Worm (Caenorhabditis elegans) whole organism, L2 larva: ENCODE measurements around the gene nspg-9.

ENCODE experiments used
- C34F6.9 ChIP-seq: fragments of 150-350 bp; optimal IDR thresholded peaks from 2 replicates; lab custom pipeline; 2014; ENCODE audit warnings: missing biosample characterization, missing genetic modification characterization
- F13H6.1 ChIP-seq: sonication (generic microtip); optimal IDR thresholded peaks from 2 replicates; lab custom pipeline; 2016; ENCODE audit warnings: missing genetic modification characterization, missing compliant biosample characterization
- R02D3.7 ChIP-seq: fragments of 150-350 bp; optimal IDR thresholded peaks from 2 replicates; lab custom pipeline; 2014; ENCODE audit warnings: missing biosample characterization, missing genetic modification characterization
- Y55F3AM.14 ChIP-seq: fragments of 200-800 bp; sonication (Bioruptor generic); optimal IDR thresholded peaks from 2 replicates; lab custom pipeline; 2018; ENCODE audit warnings: mild to moderate bottlenecking, missing genetic modification characterization, missing compliant biosample characterization
- ZK546.5 ChIP-seq: sonication (generic microtip); optimal IDR thresholded peaks from 2 replicates; lab custom pipeline; 2017; ENCODE audit warnings: missing biosample characterization, missing genetic modification characterization
- alr-1 ChIP-seq: fragments of 150-350 bp; optimal IDR thresholded peaks from 2 replicates; lab custom pipeline; 2014; ENCODE audit warnings: missing biosample characterization, missing genetic modification characterization
- aly-2 ChIP-seq: fragments of 150-350 bp; optimal IDR thresholded peaks from 2 replicates; lab custom pipeline; 2014; ENCODE audit warnings: missing biosample characterization, missing genetic modification characterization
- ama-1 ChIP-seq: fragments of 150-350 bp; optimal IDR thresholded peaks from 2 replicates; lab custom pipeline; 2018; ENCODE audit warnings: inconsistent platforms
- blmp-1 ChIP-seq: sonication (generic microtip); optimal IDR thresholded peaks from 2 replicates; lab custom pipeline; 2017; ENCODE audit warnings: missing genetic modification characterization, mild to moderate bottlenecking, missing compliant biosample characterization, antibody characterized with exemption, moderate library complexity; ENCODE audit not compliant: insufficient read depth
- ceh-16 ChIP-seq: fragments of 150-350 bp; optimal IDR thresholded peaks from 2 replicates; lab custom pipeline; 2014; ENCODE audit warnings: missing biosample characterization, missing genetic modification characterization
- ceh-82 ChIP-seq: fragments of 150-350 bp; optimal IDR thresholded peaks from 2 replicates; lab custom pipeline; 2014; ENCODE audit warnings: missing biosample characterization, missing genetic modification characterization
- crh-2 ChIP-seq: sonication (generic microtip); optimal IDR thresholded peaks from 2 replicates; lab custom pipeline; 2017; ENCODE audit warnings: missing biosample characterization, missing genetic modification characterization
- dmd-4 ChIP-seq: sonication (generic microtip); optimal IDR thresholded peaks from 2 replicates; lab custom pipeline; 2017; ENCODE audit warnings: missing biosample characterization, missing genetic modification characterization
- egl-27 ChIP-seq: sonication (generic microtip); optimal IDR thresholded peaks from 3 replicates; lab custom pipeline; 2017; ENCODE audit warnings: missing biosample characterization, missing genetic modification reagents, missing genetic modification characterization
- elt-1 ChIP-seq: fragments of 150-350 bp; optimal IDR thresholded peaks from 2 replicates; lab custom pipeline; 2014; ENCODE audit warnings: missing biosample characterization, missing genetic modification characterization
- elt-3 ChIP-seq: sonication (generic microtip); optimal IDR thresholded peaks from 2 replicates; lab custom pipeline; 2017; ENCODE audit warnings: missing biosample characterization, missing genetic modification characterization
- fos-1 ChIP-seq: fragments of 150-350 bp; optimal IDR thresholded peaks from 2 replicates; lab custom pipeline; 2014; ENCODE audit warnings: missing biosample characterization, missing genetic modification characterization
- gmeb-1 ChIP-seq: fragments of 150-350 bp; optimal IDR thresholded peaks from 2 replicates; lab custom pipeline; 2014; ENCODE audit warnings: missing biosample characterization, missing genetic modification characterization
- lin-11 ChIP-seq: fragments of 150-350 bp; sonication (generic microtip); optimal IDR thresholded peaks from 2 replicates; lab custom pipeline; 2014; ENCODE audit warnings: missing biosample characterization, missing genetic modification characterization, inconsistent platforms, mixed read lengths
- lin-13 ChIP-seq: fragments of 150-350 bp; optimal IDR thresholded peaks from 2 replicates; lab custom pipeline; 2014; ENCODE audit warnings: missing biosample characterization, missing genetic modification reagents, missing genetic modification characterization
- lin-39 ChIP-seq: fragments of 150-350 bp; optimal IDR thresholded peaks from 2 replicates; lab custom pipeline; 2014; ENCODE audit warnings: missing biosample characterization, missing genetic modification reagents, missing genetic modification characterization
- lsy-2 ChIP-seq, 2 experiments: fragments of 150-350 bp in 1 of 2; sonication (generic microtip) in 1 of 2; optimal IDR thresholded peaks; 2 replicates each; lab custom pipeline; 2014 to 2017; ENCODE audit warnings: missing biosample characterization in 2 of 2, missing genetic modification characterization in 2 of 2
- mab-5 ChIP-seq: fragments of 150-350 bp; optimal IDR thresholded peaks from 2 replicates; lab custom pipeline; 2014; ENCODE audit warnings: missing biosample characterization, missing genetic modification characterization
- mbf-1 ChIP-seq: sonication (generic microtip); optimal IDR thresholded peaks from 2 replicates; lab custom pipeline; 2017; ENCODE audit warnings: missing biosample characterization, missing genetic modification characterization
- mdl-1 ChIP-seq, 2 experiments: fragments of 150-350 bp in 1 of 2; sonication (generic microtip) in 1 of 2; optimal IDR thresholded peaks; 2 replicates each; lab custom pipeline; 2017; ENCODE audit warnings: missing biosample characterization in 2 of 2, missing genetic modification characterization in 2 of 2
- nhr-10 ChIP-seq: sonication (generic microtip); optimal IDR thresholded peaks from 2 replicates; lab custom pipeline; 2017; ENCODE audit warnings: missing biosample characterization, missing genetic modification characterization
- nhr-11 ChIP-seq: fragments of 150-350 bp; optimal IDR thresholded peaks from 2 replicates; lab custom pipeline; 2014; ENCODE audit warnings: missing biosample characterization, missing genetic modification characterization
- nhr-12 ChIP-seq: fragments of 150-350 bp; optimal IDR thresholded peaks from 2 replicates; lab custom pipeline; 2014; ENCODE audit warnings: missing biosample characterization, missing genetic modification characterization
- nhr-129 ChIP-seq: fragments of 150-350 bp; optimal IDR thresholded peaks from 2 replicates; lab custom pipeline; 2014; ENCODE audit warnings: missing biosample characterization, missing genetic modification characterization
- nhr-21 ChIP-seq: fragments of 150-350 bp; optimal IDR thresholded peaks from 2 replicates; lab custom pipeline; 2014; ENCODE audit warnings: missing biosample characterization, missing genetic modification characterization
- nhr-23 ChIP-seq: fragments of 150-350 bp; optimal IDR thresholded peaks from 2 replicates; lab custom pipeline; 2014; ENCODE audit warnings: missing biosample characterization, missing genetic modification reagents, missing genetic modification characterization
- nhr-237 ChIP-seq: fragments of 150-350 bp; optimal IDR thresholded peaks from 2 replicates; lab custom pipeline; 2014; ENCODE audit warnings: missing biosample characterization, missing genetic modification characterization
- nhr-25 ChIP-seq: fragments of 150-350 bp; sonication (generic microtip); optimal IDR thresholded peaks from 3 replicates; lab custom pipeline; 2014; ENCODE audit warnings: missing biosample characterization, missing genetic modification characterization
- nhr-6 ChIP-seq: fragments of 150-350 bp; optimal IDR thresholded peaks from 2 replicates; lab custom pipeline; 2014; ENCODE audit warnings: missing biosample characterization, missing genetic modification characterization
- nhr-77 ChIP-seq: fragments of 150-350 bp; optimal IDR thresholded peaks from 2 replicates; lab custom pipeline; 2014; ENCODE audit warnings: missing biosample characterization, missing genetic modification characterization
- peb-1 ChIP-seq: fragments of 150-350 bp; optimal IDR thresholded peaks from 2 replicates; lab custom pipeline; 2014; ENCODE audit warnings: missing biosample characterization, missing genetic modification characterization
- sem-4 ChIP-seq: fragments of 150-350 bp; optimal IDR thresholded peaks from 2 replicates; lab custom pipeline; 2014; ENCODE audit warnings: missing biosample characterization, missing genetic modification reagents, missing genetic modification characterization
- skn-1 ChIP-seq: sonication (generic microtip); optimal IDR thresholded peaks from 2 replicates; lab custom pipeline; 2017; ENCODE audit warnings: missing biosample characterization, missing genetic modification characterization
- sma-3 ChIP-seq: sonication (generic microtip); optimal IDR thresholded peaks from 2 replicates; lab custom pipeline; 2016; ENCODE audit warnings: missing genetic modification reagents, missing genetic modification characterization, missing compliant biosample characterization
- sma-9 ChIP-seq, 2 experiments: fragments of 150-350 bp in 1 of 2; sonication (generic microtip) in 1 of 2; optimal IDR thresholded peaks; 2 replicates each; lab custom pipeline; 2014 to 2016; ENCODE audit warnings: missing genetic modification characterization in 2 of 2, mild to moderate bottlenecking in 1 of 2, missing biosample characterization in 1 of 2, missing compliant biosample characterization in 1 of 2, missing genetic modification reagents in 1 of 2, moderate library complexity in 1 of 2
- snpc-4 ChIP-seq: fragments of 150-350 bp; optimal IDR thresholded peaks from 2 replicates; lab custom pipeline; 2014; ENCODE audit warnings: missing biosample characterization, missing genetic modification characterization
- unc-39 ChIP-seq: fragments of 150-350 bp; optimal IDR thresholded peaks from 2 replicates; lab custom pipeline; 2014; ENCODE audit warnings: missing biosample characterization, missing genetic modification characterization
- unc-55 ChIP-seq: fragments of 150-350 bp; sonication (generic microtip); optimal IDR thresholded peaks from 3 replicates; lab custom pipeline; 2014; ENCODE audit warnings: missing biosample characterization, missing genetic modification reagents, missing genetic modification characterization
- unc-62 ChIP-seq: fragments of 150-350 bp; optimal IDR thresholded peaks from 2 replicates; lab custom pipeline; 2014; ENCODE audit warnings: missing biosample characterization, missing genetic modification reagents, missing genetic modification characterization
- zag-1 ChIP-seq: fragments of 150-350 bp; optimal IDR thresholded peaks from 2 replicates; lab custom pipeline; 2014; ENCODE audit warnings: missing biosample characterization, missing genetic modification characterization
- ztf-1 ChIP-seq: fragments of 200-800 bp; sonication (Bioruptor generic); conservative IDR thresholded peaks from 2 replicates; pipeline ENCODE4 v1.3.6; 2022; ENCODE audit warnings: missing genetic modification characterization, missing compliant biosample characterization
- ztf-11 ChIP-seq: sonication (generic microtip); optimal IDR thresholded peaks from 2 replicates; lab custom pipeline; 2017; ENCODE audit warnings: missing biosample characterization, missing genetic modification characterization
- ztf-4 ChIP-seq: fragments of 150-350 bp; optimal IDR thresholded peaks from 2 replicates; lab custom pipeline; 2014; ENCODE audit warnings: missing biosample characterization, missing genetic modification characterization

Gene nspg-9

DNA sequence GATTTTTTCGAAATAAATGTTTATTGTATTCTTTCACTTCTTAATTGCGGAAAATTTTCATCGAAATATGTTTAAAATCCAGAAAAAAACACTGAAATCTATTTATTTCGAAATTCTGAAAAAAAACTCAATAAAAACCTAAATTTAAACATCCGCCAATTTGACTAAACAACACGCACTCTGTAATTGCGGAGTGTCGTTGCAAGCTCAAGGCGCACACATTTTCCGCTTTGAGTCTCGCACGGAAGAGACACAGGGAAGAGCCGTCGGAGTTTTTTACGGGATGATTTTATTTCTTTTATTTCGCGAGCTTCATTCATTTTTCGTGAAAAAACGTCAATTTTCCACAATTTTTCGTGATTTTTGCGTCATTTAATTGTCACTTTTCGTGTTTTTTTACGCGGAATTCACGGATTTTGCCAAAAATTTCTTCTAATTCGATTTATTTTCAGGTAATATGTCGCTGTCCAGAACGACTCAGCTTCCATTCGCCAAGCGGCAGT is 7.4 kb downstream of the nspg-9 start, which contains the start of gene dld-1:
Gene dld-1 (plus strand): TSS at position 453 of the 503 bp plus-strand sequence.
- TF ChIP-seq ceh-82: peak; percentile 93
- peak; percentile 96 for TF ChIP-seq nhr-25 (tag; lab: Kevin White, UChicago)
- TF ChIP-seq nhr-10: peak; percentile 15
- peak; percentile 98 for TF ChIP-seq C34F6.9
- peak; percentile 98 for TF ChIP-seq lin-13
- TF ChIP-seq snpc-4 (tag; lab: Kevin White, UChicago): peak; percentile 92
- TF ChIP-seq nhr-23 (tag; lab: Kevin White, UChicago): no peak
- TF ChIP-seq R02D3.7 (tag; lab: Kevin White, UChicago): peak; percentile 98
- TF ChIP-seq mbf-1 (tag; lab: Kevin White, UChicago): no peak
- TF ChIP-seq sma-3: peak; percentile 95
- peak; percentile 95 for TF ChIP-seq sem-4 (tag; lab: Kevin White, UChicago)
- TF ChIP-seq nhr-21 (tag; lab: Kevin White, UChicago): peak; percentile 96
- TF ChIP-seq blmp-1: peak; percentile 72
- peak; percentile 14 for TF ChIP-seq lin-39
- peak; percentile 92 to 98 for TF ChIP-seq lsy-2 (tag; optimal IDR thresholded peaks at IDR 0.05; lab: Kevin White, UChicago)
- TF ChIP-seq lin-11 (tag; lab: Kevin White, UChicago): peak; percentile 98
- TF ChIP-seq egl-27 (tag; lab: Kevin White, UChicago): peak; percentile 97
- peak; percentile 96 for TF ChIP-seq sma-9 (GFP tag; optimal IDR thresholded peaks at IDR 0.05; lab: Kevin White, UChicago)
- no peak for TF ChIP-seq sma-9 (tag; optimal IDR thresholded peaks at IDR 0.05; lab: Kevin White, UChicago)
- TF ChIP-seq alr-1 (tag; lab: Kevin White, UChicago): no peak
- TF ChIP-seq ztf-1 (GFP tag; lab: Robert Waterston, UW): no peak
- peak; percentile 93 for TF ChIP-seq F13H6.1 (tag; lab: Kevin White, UChicago)
- TF ChIP-seq aly-2 (tag; lab: Kevin White, UChicago): no peak
- TF ChIP-seq fos-1 (tag; lab: Kevin White, UChicago): peak; percentile 90
- peak; percentile 100 for TF ChIP-seq nhr-129 (tag; lab: Kevin White, UChicago)
- TF ChIP-seq skn-1: peak; percentile 63
- peak; percentile 21 for TF ChIP-seq unc-62
- peak; percentile 94 for TF ChIP-seq nhr-6 (tag; lab: Kevin White, UChicago)
- TF ChIP-seq ceh-16: peak; percentile 79
- TF ChIP-seq mab-5 (tag; lab: Kevin White, UChicago): peak; percentile 97
- TF ChIP-seq mdl-1 (tag; optimal IDR thresholded peaks at IDR 0.05; lab: Kevin White, UChicago): peak; percentile 48 to 73
- TF ChIP-seq nhr-77 (tag; lab: Kevin White, UChicago): peak; percentile 75
- TF ChIP-seq ztf-11 (tag; lab: Kevin White, UChicago): no peak
- peak; percentile 88 for TF ChIP-seq ama-1 (lab: Kevin White, UChicago)
- no peak for TF ChIP-seq elt-1 (tag; lab: Kevin White, UChicago)
- peak; percentile 88 for TF ChIP-seq nhr-237
- peak; percentile 32 for TF ChIP-seq dmd-4 (tag; lab: Kevin White, UChicago)
- no peak for TF ChIP-seq unc-39 (tag; lab: Kevin White, UChicago)
- TF ChIP-seq Y55F3AM.14 (GFP tag; lab: Kevin White, UChicago): peak; percentile 46
- peak; percentile 97 for TF ChIP-seq ztf-4
- peak; percentile 100 for TF ChIP-seq unc-55 (GFP tag; lab: Kevin White, UChicago)
- peak; percentile 7 for TF ChIP-seq nhr-12 (tag; lab: Kevin White, UChicago)
- TF ChIP-seq ZK546.5: peak; percentile 84
- TF ChIP-seq crh-2 (tag; lab: Kevin White, UChicago): peak; percentile 99
- TF ChIP-seq peb-1: no peak
- TF ChIP-seq elt-3 (tag; lab: Kevin White, UChicago): no peak
- peak; percentile 95 for TF ChIP-seq zag-1
- no peak for TF ChIP-seq nhr-11 (tag; lab: Kevin White, UChicago)
- TF ChIP-seq gmeb-1: peak; percentile 100
